Fruit fly (Drosophila melanogaster): ENCODE measurements around the gene CG46430.
A peak's percentile ranks its signal among the peaks of the same experiment; 100 is the strongest.

- TF ChIP-seq CG34367 (tag; optimal IDR thresholded peaks at IDR 0.05) (no peak), gl (tag; optimal IDR thresholded peaks at IDR 0.05) (no peak), CG13204 (GFP tag; optimal IDR thresholded peaks at IDR 0.05) (no peak), CG4496 (GFP tag; IDR thresholded peaks at IDR 0.05) (no peak), CG8301 (tag; optimal IDR thresholded peaks at IDR 0.05) (no peak), CG8159 (tag; optimal IDR thresholded peaks at IDR 0.05) (no peak), CG9948 (tag; optimal IDR thresholded peaks at IDR 0.05) (peak; percentile 7), CG32121 (GFP tag; IDR thresholded peaks at IDR 0.05) (no peak), D1 (tag; optimal IDR thresholded peaks at IDR 0.05) (no peak), Pif1A (GFP tag; optimal IDR thresholded peaks at IDR 0.05) (no peak), Pif1B (GFP tag; optimal IDR thresholded peaks at IDR 0.05) (no peak)
These were observed 4.2 kb downstream of the CG46430 start for dm6 chr3L:10482477-10482876.

All from whole organism, pupa.